Fruit fly (Drosophila melanogaster): ENCODE measurements around the gene CG17931.

The CG17931 gene

DNA sequence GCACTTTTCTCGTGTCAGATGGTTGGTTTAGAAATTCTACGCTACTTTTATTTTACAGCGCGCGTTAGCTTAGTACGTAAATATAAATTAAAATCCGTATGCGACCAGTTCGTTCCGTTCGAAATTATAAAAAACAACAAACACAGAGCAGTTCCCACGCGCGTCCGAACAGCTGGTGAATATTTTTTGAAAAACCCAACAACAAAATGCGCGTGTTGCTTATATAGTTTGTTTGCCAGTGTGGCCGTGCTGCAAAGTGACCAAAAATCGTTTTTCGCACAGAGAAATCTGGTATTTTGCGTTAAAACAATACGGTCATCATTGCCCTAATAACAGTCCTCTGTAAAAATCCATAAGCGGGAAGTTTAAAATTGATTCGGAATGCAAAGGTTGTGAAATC lies 20.9 kb downstream of the CG17931 start (continued):
- no peak for TF ChIP-seq CG4282 (GFP tag; optimal IDR thresholded peaks at IDR 0.05)
- TF ChIP-seq CG1647 (GFP tag; optimal IDR thresholded peaks at IDR 0.05): no peak
- TF ChIP-seq dmrt99B (tag; optimal IDR thresholded peaks at IDR 0.05): no peak
- TF ChIP-seq row (GFP tag; IDR thresholded peaks at IDR 0.05): peak; percentile 30; the same call in 1 of the 3 replicates
- no peak for TF ChIP-seq bsh (GFP tag; optimal IDR thresholded peaks at IDR 0.05)
- TF ChIP-seq Gug (GFP tag; IDR thresholded peaks at IDR 0.05): no peak
- TF ChIP-seq H15 (GFP tag; IDR thresholded peaks at IDR 0.05): no peak
- TF ChIP-seq HmgZ (tag; optimal IDR thresholded peaks at IDR 0.05): peak; percentile 28
- TF ChIP-seq fru (optimal IDR thresholded peaks at IDR 0.05): no peak
- no peak for TF ChIP-seq Dip3 (GFP tag; optimal IDR thresholded peaks at IDR 0.05)
- no peak for TF ChIP-seq CG10979 (tag; optimal IDR thresholded peaks at IDR 0.05)
- no peak for TF ChIP-seq Drgx (GFP tag; IDR thresholded peaks at IDR 0.05)
- TF ChIP-seq ci (GFP tag; IDR thresholded peaks at IDR 0.05): 0 out of 3 replicates have a peak, but pooled peaks have one; percentile 22
- no peak for TF ChIP-seq Vsx1 (GFP tag; optimal IDR thresholded peaks at IDR 0.05)
- TF ChIP-seq wek (GFP tag; optimal IDR thresholded peaks at IDR 0.05): no peak
- no peak for TF ChIP-seq CG12219 (GFP tag; optimal IDR thresholded peaks at IDR 0.05)
- TF ChIP-seq CG13123 (GFP tag; optimal IDR thresholded peaks at IDR 0.05): no peak
- TF ChIP-seq B-H1 (GFP tag; IDR thresholded peaks at IDR 0.05): no peak
- no peak for TF ChIP-seq CG3163 (GFP tag; optimal IDR thresholded peaks at IDR 0.05)
- TF ChIP-seq ab (GFP tag; optimal IDR thresholded peaks at IDR 0.05): no peak
- TF ChIP-seq Opbp (GFP tag; IDR thresholded peaks at IDR 0.05; ENCODE audit: partially characterized antibody): peak; percentile 49; the same call in 2 of the 3 replicates
- no peak for TF ChIP-seq CG3065 (GFP tag; optimal IDR thresholded peaks at IDR 0.05)
- TF ChIP-seq jing (GFP tag; optimal IDR thresholded peaks at IDR 0.05): no peak
- TF ChIP-seq CG10267 (tag; optimal IDR thresholded peaks at IDR 0.05): peak; percentile 54
- no peak for TF ChIP-seq CG9437 (GFP tag; optimal IDR thresholded peaks at IDR 0.05)
- no peak for TF ChIP-seq odd (GFP tag; optimal IDR thresholded peaks at IDR 0.05)
- no peak for TF ChIP-seq pum (GFP tag; optimal IDR thresholded peaks at IDR 0.05)
- TF ChIP-seq CG15479 (GFP tag; optimal IDR thresholded peaks at IDR 0.05): no peak
- peak; percentile 58 for TF ChIP-seq CG17829 (tag; optimal IDR thresholded peaks at IDR 0.05)
- no peak for TF ChIP-seq CG34422 (GFP tag; IDR thresholded peaks at IDR 0.05)
- TF ChIP-seq CG30020 (tag; optimal IDR thresholded peaks at IDR 0.05): peak; percentile 10
- TF ChIP-seq Sin3A (optimal IDR thresholded peaks at IDR 0.05): peak; percentile 39
- peak; percentile 51 for TF ChIP-seq CG2712 (tag; optimal IDR thresholded peaks at IDR 0.05)
- TF ChIP-seq CG31441 (GFP tag; IDR thresholded peaks at IDR 0.05): no peak
- TF ChIP-seq CG31365 (tag; optimal IDR thresholded peaks at IDR 0.05): no peak
- TF ChIP-seq PHDP (tag; optimal IDR thresholded peaks at IDR 0.05): no peak
- no peak for TF ChIP-seq CG14441 (GFP tag; IDR thresholded peaks at IDR 0.05)
- TF ChIP-seq CG11398 (GFP tag; optimal IDR thresholded peaks at IDR 0.05): no peak
- no peak for TF ChIP-seq CG43689 (GFP tag; IDR thresholded peaks at IDR 0.05)
- TF ChIP-seq CG12769 (tag; optimal IDR thresholded peaks at IDR 0.05): peak; percentile 26
- TF ChIP-seq CG12104 (GFP tag; optimal IDR thresholded peaks at IDR 0.05): no peak
- TF ChIP-seq ken (GFP tag; IDR thresholded peaks at IDR 0.05): no peak
- TF ChIP-seq ash1 (GFP tag; optimal IDR thresholded peaks at IDR 0.05): no peak
- no peak for TF ChIP-seq CG2129 (GFP tag; IDR thresholded peaks at IDR 0.05; ENCODE audit: partially characterized antibody)
- peak; percentile 15 for TF ChIP-seq gsb-n (tag; optimal IDR thresholded peaks at IDR 0.05)
- TF ChIP-seq CG12071 (GFP tag; optimal IDR thresholded peaks at IDR 0.05): no peak
- no peak for TF ChIP-seq Dad (GFP tag; optimal IDR thresholded peaks at IDR 0.05)
- TF ChIP-seq MTF-1 (GFP tag; optimal IDR thresholded peaks at IDR 0.05; ENCODE audit: borderline replicate concordance): no peak
- no peak for TF ChIP-seq Abd-B (GFP tag; optimal IDR thresholded peaks at IDR 0.05)
- TF ChIP-seq CG32767 (GFP tag; IDR thresholded peaks at IDR 0.05): no peak
- no peak for TF ChIP-seq pb (GFP tag; optimal IDR thresholded peaks at IDR 0.05)
- TF ChIP-seq Optix (GFP tag; IDR thresholded peaks at IDR 0.05): no peak
- TF ChIP-seq CG6683 (GFP tag; optimal IDR thresholded peaks at IDR 0.05): no peak
